Worm (Caenorhabditis elegans): ENCODE measurements around the gene mak-2.
A peak's percentile ranks its signal among the peaks of the same experiment; 100 is the strongest.

mak-2 gene

DNA sequence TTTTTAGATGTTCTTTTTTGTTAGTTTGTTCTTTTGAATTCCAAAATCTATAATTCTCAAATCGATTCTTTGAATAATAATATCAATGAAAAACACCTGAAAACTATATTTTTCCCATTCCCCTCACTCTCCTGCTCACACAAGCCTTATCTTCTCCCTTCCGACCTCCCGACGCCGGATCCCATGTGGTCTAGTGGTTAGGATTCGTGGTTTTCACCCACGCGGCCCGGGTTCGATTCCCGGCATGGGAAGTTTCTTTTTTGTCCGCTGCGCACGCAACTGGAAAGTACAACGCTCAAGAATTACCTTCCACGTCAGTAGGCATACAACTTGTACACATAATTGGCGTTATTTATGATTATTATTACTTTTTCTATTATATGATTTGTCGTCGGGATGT lies 42.5 kb upstream of the mak-2 start (continued):
- TF ChIP-seq B0019.2 (GFP tag; conservative IDR thresholded peaks at IDR 0.05) (no peak), hmg-20 (GFP tag; IDR thresholded peaks at IDR 0.05) (peak; percentile 53; the same call in 1 of the 2 replicates), dpl-1 (GFP tag; optimal IDR thresholded peaks at IDR 0.05) (peak; percentile 38), fkh-3 (tag; optimal IDR thresholded peaks at IDR 0.05) (no peak), gei-17 (GFP tag; optimal IDR thresholded peaks at IDR 0.05) (no peak), lin-26 (GFP tag; IDR thresholded peaks at IDR 0.05) (peak; percentile 82), hlh-12 (tag; optimal IDR thresholded peaks at IDR 0.05) (no peak), cebp-1 (GFP tag; IDR thresholded peaks at IDR 0.05) (no peak), cebp-1 (tag; optimal IDR thresholded peaks at IDR 0.05) (peak; percentile 36), cebp-2 (GFP tag; IDR thresholded peaks at IDR 0.05) (no peak), aptf-3 (GFP tag; IDR thresholded peaks at IDR 0.05) (no peak), lir-1 (GFP tag; conservative IDR thresholded peaks at IDR 0.05) (no peak), tbp1 (GFP tag; optimal IDR thresholded peaks at IDR 0.05) (peak; percentile 94), F10E7.11 (tag; optimal IDR thresholded peaks at IDR 0.05) (no peak), ceh-27 (GFP tag; optimal IDR thresholded peaks at IDR 0.05) (peak; percentile 32), hmg-1.2 (GFP tag; IDR thresholded peaks at IDR 0.05) (peak; percentile 56), B0336.3 (GFP tag; IDR thresholded peaks at IDR 0.05) (peak; percentile 38; the same call in 1 of the 2 replicates), F22D6.2 (tag; optimal IDR thresholded peaks at IDR 0.05) (no peak), ceh-91 (GFP tag; IDR thresholded peaks at IDR 0.05) (no peak), ceh-79 (tag; optimal IDR thresholded peaks at IDR 0.05) (no peak), ztf-25 (GFP tag; IDR thresholded peaks at IDR 0.05) (0 out of 2 replicates have a peak, but pooled peaks have one; percentile 21), egrh-3 (GFP tag; IDR thresholded peaks at IDR 0.05) (0 out of 2 replicates have a peak, but pooled peaks have one; percentile 20), mxl-1 (tag; optimal IDR thresholded peaks at IDR 0.05) (peak; percentile 5), mes-4 (tag; optimal IDR thresholded peaks at IDR 0.05) (no peak), aptf-2 (GFP tag; conservative IDR thresholded peaks at IDR 0.05) (no peak), ceh-100 (GFP tag; IDR thresholded peaks at IDR 0.05) (no peak), ekl-4 (GFP tag; IDR thresholded peaks at IDR 0.05) (peak; percentile 38; the same call in 1 of the 2 replicates), ceh-40 (GFP tag; IDR thresholded peaks at IDR 0.05) (no peak), mcd-1 (GFP tag; IDR thresholded peaks at IDR 0.05) (peak; percentile 70), unc-130 (GFP tag; optimal IDR thresholded peaks at IDR 0.05) (peak; percentile 28), athp-1 (tag; optimal IDR thresholded peaks at IDR 0.05) (no peak), nfyb-1 (GFP tag; IDR thresholded peaks at IDR 0.05) (no peak), D2030.7 (GFP tag; IDR thresholded peaks at IDR 0.05) (peak; percentile 74), madf-3 (GFP tag; IDR thresholded peaks at IDR 0.05) (no peak), F49E8.2 (tag; optimal IDR thresholded peaks at IDR 0.05; ENCODE audit: insufficient read depth) (no peak), lag-1 (GFP tag; IDR thresholded peaks at IDR 0.05) (no peak), snpc-1.3 (tag; optimal IDR thresholded peaks at IDR 0.05; ENCODE audit: insufficient read depth) (no peak), nhr-90 (tag; optimal IDR thresholded peaks at IDR 0.05) (peak; percentile 52), hlh-26 (GFP tag; conservative IDR thresholded peaks at IDR 0.05) (no peak), attf-5 (GFP tag; optimal IDR thresholded peaks at IDR 0.05) (peak; percentile 4), snpc-1.1 (tag; optimal IDR thresholded peaks at IDR 0.05; ENCODE audit: insufficient read depth) (no peak), bed-2 (GFP tag; IDR thresholded peaks at IDR 0.05) (no peak), egl-18 (GFP tag; IDR thresholded peaks at IDR 0.05) (no peak), somi-1 (GFP tag; optimal IDR thresholded peaks at IDR 0.05) (no peak), Y67H2A.10 (GFP tag; conservative IDR thresholded peaks at IDR 0.05) (no peak), ztf-6 (GFP tag; IDR thresholded peaks at IDR 0.05) (no peak), nhr-179 (tag; optimal IDR thresholded peaks at IDR 0.05) (no peak), hsf-1 (GFP tag; IDR thresholded peaks at IDR 0.05) (no peak), him-1 (tag; optimal IDR thresholded peaks at IDR 0.05) (peak; percentile 67), F39B2.1 (GFP tag; IDR thresholded peaks at IDR 0.05) (no peak)
